Worm (Caenorhabditis elegans): ENCODE results near the gene K03B4.9.

K03B4.9 gene

DNA sequence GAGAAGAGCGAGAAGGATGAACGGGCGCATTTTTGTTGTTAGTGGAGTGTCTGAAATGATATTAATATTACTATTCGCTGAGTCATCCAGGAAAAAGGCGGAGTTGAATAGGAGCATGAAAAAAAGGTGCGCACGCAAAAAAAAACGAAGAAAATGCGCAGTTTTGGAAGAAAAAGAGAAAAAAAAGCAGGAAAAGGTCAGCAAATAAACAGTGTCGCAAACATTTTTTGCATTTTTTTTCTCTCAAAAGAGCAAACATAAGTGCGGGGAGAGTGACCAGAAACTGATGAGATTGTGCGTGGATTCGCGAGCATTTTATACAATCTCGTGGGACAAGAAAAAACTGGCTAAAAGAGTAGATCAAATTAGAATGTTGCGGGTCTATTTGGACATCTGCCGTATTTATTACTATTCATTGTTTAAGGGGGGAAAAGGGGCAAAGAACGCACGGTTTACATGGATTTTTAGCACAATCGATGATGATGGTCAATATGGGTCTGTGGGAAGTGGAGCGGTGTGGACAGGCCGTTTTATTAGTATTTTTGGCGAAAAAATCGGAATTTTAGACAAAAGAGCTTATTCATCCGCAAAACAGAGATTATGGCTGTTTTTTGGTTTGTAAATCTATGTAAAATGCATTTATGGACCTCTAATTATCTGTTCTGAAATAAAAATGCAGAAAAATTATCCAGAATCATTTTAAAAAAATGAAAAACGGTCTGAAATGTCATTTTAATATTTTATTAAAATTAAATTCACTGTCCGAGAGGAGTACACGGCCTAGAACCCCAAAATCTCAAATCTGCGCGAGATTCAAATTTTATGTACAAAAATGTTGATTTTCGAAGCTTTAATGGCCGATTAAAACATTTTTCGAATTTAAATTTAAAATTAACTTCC, 20.2 kb upstream of the K03B4.9 start, which contains the start of gene cpg-8:
cpg-8 (minus strand) TSS at position 51 of the 900 bp plus-strand sequence.
- peak in 1 of 2 experiments; percentile 4 for TF ChIP-seq unc-62 (GFP tag; optimal IDR thresholded peaks at IDR 0.05 in 1 of 2)
- no peak for TF ChIP-seq unc-62 (tag; optimal IDR thresholded peaks at IDR 0.05)
- TF ChIP-seq zip-2 (tag; optimal IDR thresholded peaks at IDR 0.05), result no peak
- peak; percentile 12 for TF ChIP-seq dpl-1 (GFP tag; optimal IDR thresholded peaks at IDR 0.05)

DNA sequence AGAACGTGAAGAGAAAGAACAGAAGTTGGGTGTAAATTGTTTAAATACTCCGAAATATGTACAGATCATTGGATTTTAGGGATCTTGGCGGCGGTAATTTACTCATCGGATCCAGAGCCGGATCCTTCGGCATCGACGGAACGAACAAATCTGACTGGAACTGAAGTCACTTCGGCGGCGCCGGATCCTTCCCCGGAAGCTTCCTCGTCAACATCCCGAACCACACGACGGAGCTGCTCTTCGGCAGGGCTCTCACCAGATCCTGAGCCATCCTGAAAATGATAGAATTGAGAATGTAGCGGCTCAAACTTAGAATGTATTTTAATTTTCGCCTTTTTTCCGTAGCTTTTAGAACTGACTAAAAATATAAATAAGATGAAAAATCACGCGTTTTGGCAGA, 19.3 kb upstream of the K03B4.9 start:
- TF ChIP-seq saeg-2 (GFP tag; IDR thresholded peaks at IDR 0.05) (no peak), spr-1 (tag; optimal IDR thresholded peaks at IDR 0.05) (no peak), F26F4.8 (GFP tag; conservative IDR thresholded peaks at IDR 0.05) (no peak), unc-62 (GFP tag; optimal IDR thresholded peaks at IDR 0.05 in 1 of 2) (peak in 1 of 2 experiments; percentile 88), unc-62 (tag; optimal IDR thresholded peaks at IDR 0.05) (no peak), ztf-11 (tag; optimal IDR thresholded peaks at IDR 0.05) (no peak), set-16 (GFP tag; IDR thresholded peaks at IDR 0.05) (peak; percentile 70; the same call in 1 of the 2 replicates), nhr-25 (tag; optimal IDR thresholded peaks at IDR 0.05; ENCODE audit: borderline replicate concordance, insufficient read depth) (no peak), daf-8 (GFP tag; IDR thresholded peaks at IDR 0.05) (no peak)

DNA sequence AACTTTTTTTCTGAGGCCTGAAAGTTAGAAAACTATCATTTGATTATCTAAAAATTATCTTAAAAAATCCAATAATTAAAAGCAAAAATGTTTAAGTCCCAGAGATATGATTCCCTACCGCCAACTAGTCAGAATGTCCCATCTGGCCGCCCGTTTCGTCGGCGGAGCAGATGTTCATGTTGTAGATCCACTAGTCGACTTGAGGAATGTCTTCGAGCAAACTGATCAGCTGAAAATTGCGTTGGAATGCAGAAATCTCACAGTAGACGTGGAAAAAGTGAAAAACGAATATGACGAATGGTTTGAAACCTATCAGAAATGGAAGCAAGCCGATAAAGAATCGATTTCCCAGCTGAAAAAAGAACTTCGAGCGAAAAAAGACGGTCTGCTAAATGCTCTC, 16.8 kb upstream of the K03B4.9 start, which contains the start of gene K03B4.1:
K03B4.1 (plus strand) TSS at position 97 of the 400 bp plus-strand sequence.
- no peak for TF ChIP-seq set-16 (GFP tag; IDR thresholded peaks at IDR 0.05)
- TF ChIP-seq nhr-28 (tag; optimal IDR thresholded peaks at IDR 0.05), result no peak
- no peak for TF ChIP-seq ceh-28 (tag; optimal IDR thresholded peaks at IDR 0.05)
- 0 out of 2 replicates have a peak, but pooled peaks have one; percentile 30 for TF ChIP-seq saeg-2 (GFP tag; IDR thresholded peaks at IDR 0.05)
- peak; percentile 30; the same call in 1 of the 2 replicates for TF ChIP-seq T26A8.4 (GFP tag; IDR thresholded peaks at IDR 0.05)
- peak in 1 of 2 experiments; percentile 14 for TF ChIP-seq lsy-2 (tag; optimal IDR thresholded peaks at IDR 0.05)
- TF ChIP-seq ama-1 (optimal IDR thresholded peaks at IDR 0.05), result peak; percentile 42
- TF ChIP-seq nhr-102 (tag; optimal IDR thresholded peaks at IDR 0.05), result peak; percentile 11
- TF ChIP-seq sdz-12 (GFP tag; optimal IDR thresholded peaks at IDR 0.05), result peak; percentile 72

DNA sequence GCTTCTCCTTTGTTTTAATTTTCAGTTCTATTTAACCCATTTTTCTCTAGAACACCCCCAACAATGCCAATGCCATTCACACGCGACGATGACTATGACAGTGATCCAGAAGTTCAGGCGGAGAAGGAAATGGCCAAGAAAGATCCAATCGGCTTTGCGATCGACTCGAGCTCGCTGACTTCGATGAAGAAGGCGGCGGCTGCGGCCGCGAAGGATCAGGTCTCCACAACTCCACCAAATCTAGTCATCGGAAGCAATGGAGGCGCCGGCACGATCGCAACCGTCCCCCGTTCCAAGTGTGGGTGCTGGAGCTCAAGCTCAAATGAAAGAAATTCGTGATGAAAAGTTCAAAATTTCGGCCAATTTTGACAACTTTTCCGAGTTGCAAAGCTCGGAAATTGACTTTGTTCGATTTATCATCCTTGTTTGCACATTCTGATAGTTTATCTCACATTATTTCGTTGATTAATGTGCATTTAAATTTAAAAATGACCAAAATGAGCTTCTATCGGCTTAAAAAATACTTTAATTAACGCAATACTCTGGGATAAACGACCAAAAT, 15.6 kb upstream of the K03B4.9 start, which contains the start of gene K03B4.2:
K03B4.2 (plus strand) TSS at position 51 of the 562 bp plus-strand sequence.
- TF ChIP-seq egl-43 (GFP tag; IDR thresholded peaks at IDR 0.05) (0 out of 2 replicates have a peak, but pooled peaks have one; percentile 33), daf-16 (GFP tag; optimal IDR thresholded peaks at IDR 0.05) (no peak), daf-16 (tag; optimal IDR thresholded peaks at IDR 0.05) (peak; percentile 19), tra-1 (GFP tag; IDR thresholded peaks at IDR 0.05) (no peak), daf-12 (tag; optimal IDR thresholded peaks at IDR 0.05) (no peak), ama-1 (optimal IDR thresholded peaks at IDR 0.05) (peak; percentile 5), nhr-41 (GFP tag; IDR thresholded peaks at IDR 0.05) (no peak), lim-7 (GFP tag; IDR thresholded peaks at IDR 0.05) (peak; percentile 55), nhr-102 (tag; optimal IDR thresholded peaks at IDR 0.05) (no peak), lin-15B (tag; optimal IDR thresholded peaks at IDR 0.05) (no peak), set-16 (GFP tag; IDR thresholded peaks at IDR 0.05) (peak; percentile 86), aha-1 (tag) (peak; percentile 94), T26A8.4 (GFP tag; IDR thresholded peaks at IDR 0.05) (0 out of 2 replicates have a peak, but pooled peaks have one; percentile 21), Y105C5A.15 (GFP tag; IDR thresholded peaks at IDR 0.05) (no peak), D1046.2 (GFP tag; IDR thresholded peaks at IDR 0.05) (0 out of 2 replicates have a peak, but pooled peaks have one; percentile 48), dpl-1 (GFP tag; optimal IDR thresholded peaks at IDR 0.05) (no peak), F26F4.8 (GFP tag; conservative IDR thresholded peaks at IDR 0.05) (0 out of 2 replicates have a peak, but pooled peaks have one; percentile 26), fkh-10 (GFP tag; optimal IDR thresholded peaks at IDR 0.05) (no peak), fos-1 (tag; optimal IDR thresholded peaks at IDR 0.05) (no peak), arid-1 (GFP tag; conservative IDR thresholded peaks at IDR 0.05) (no peak), nhr-10 (tag; optimal IDR thresholded peaks at IDR 0.05) (no peak), ceh-28 (tag; optimal IDR thresholded peaks at IDR 0.05) (no peak), spr-3 (GFP tag; optimal IDR thresholded peaks at IDR 0.05) (no peak), zag-1 (tag; optimal IDR thresholded peaks at IDR 0.05) (no peak), R02D3.7 (tag; optimal IDR thresholded peaks at IDR 0.05) (no peak), Y48G9A.11 (GFP tag; IDR thresholded peaks at IDR 0.05) (peak; percentile 66; the same call in 1 of the 2 replicates)
